Worm (Caenorhabditis elegans) whole organism, L3 larva: Measurements from ENCODE around the gene ctsa-1.1.

Source experiments
- R02D3.7 ChIP-seq: fragments of 150-350 bp; optimal IDR thresholded peaks from 2 replicates; lab custom pipeline; 2014; ENCODE audit warnings: missing biosample characterization, missing genetic modification characterization
- ZK546.5 ChIP-seq: sonication (generic microtip); optimal IDR thresholded peaks from 2 replicates; lab custom pipeline; 2017; ENCODE audit warnings: missing biosample characterization, missing genetic modification characterization
- aly-2 ChIP-seq: fragments of 150-350 bp; optimal IDR thresholded peaks from 2 replicates; lab custom pipeline; 2014; ENCODE audit warnings: missing biosample characterization, missing genetic modification characterization
- ceh-16 ChIP-seq: sonication (generic microtip); optimal IDR thresholded peaks from 2 replicates; lab custom pipeline; 2017; ENCODE audit warnings: missing biosample characterization, missing genetic modification characterization
- ceh-82 ChIP-seq: fragments of 150-350 bp; optimal IDR thresholded peaks from 2 replicates; lab custom pipeline; 2014; ENCODE audit warnings: missing biosample characterization, missing genetic modification characterization
- ceh-9 ChIP-seq: sonication (generic microtip); optimal IDR thresholded peaks from 2 replicates; lab custom pipeline; 2018; ENCODE audit warnings: missing biosample characterization, missing genetic modification characterization
- daf-12 ChIP-seq: fragments of 150-350 bp; optimal IDR thresholded peaks from 2 replicates; lab custom pipeline; 2014; ENCODE audit warnings: missing biosample characterization, missing genetic modification reagents, missing genetic modification characterization
- egl-5 ChIP-seq: fragments of 150-350 bp; optimal IDR thresholded peaks from 2 replicates; lab custom pipeline; 2017; ENCODE audit warnings: missing biosample characterization, missing genetic modification reagents, missing genetic modification characterization, inconsistent platforms
- elt-1 ChIP-seq: fragments of 150-350 bp; optimal IDR thresholded peaks from 2 replicates; lab custom pipeline; 2014; ENCODE audit warnings: missing biosample characterization, missing genetic modification characterization
- elt-3 ChIP-seq, 3 experiments: fragments of 150-350 bp in 1 of 3; sonication (generic microtip) in 2 of 3; optimal IDR thresholded peaks; 2 replicates in 2 of 3; 4 replicates in 1 of 3; lab custom pipeline; 2014 to 2017; ENCODE audit warnings: missing biosample characterization in 3 of 3, missing genetic modification characterization in 3 of 3
- eor-1 ChIP-seq, 2 experiments: fragments of 150-350 bp; optimal IDR thresholded peaks; 2 replicates each; lab custom pipeline; 2014 to 2018; ENCODE audit warnings: missing biosample characterization in 2 of 2, missing genetic modification characterization in 2 of 2
- fkh-2 ChIP-seq: fragments of 150-350 bp; optimal IDR thresholded peaks from 2 replicates; lab custom pipeline; 2014; ENCODE audit warnings: missing biosample characterization, missing genetic modification reagents, missing genetic modification characterization
- fos-1 ChIP-seq: fragments of 150-350 bp; optimal IDR thresholded peaks from 2 replicates; lab custom pipeline; 2014; ENCODE audit warnings: missing biosample characterization, missing genetic modification characterization
- hmg-11 ChIP-seq: sonication (generic microtip); optimal IDR thresholded peaks from 2 replicates; lab custom pipeline; 2016; ENCODE audit warnings: missing genetic modification characterization, missing compliant biosample characterization
- jun-1 ChIP-seq: fragments of 150-350 bp; optimal IDR thresholded peaks from 2 replicates; lab custom pipeline; 2014; ENCODE audit warnings: missing biosample characterization, missing genetic modification reagents, missing genetic modification characterization
- lin-15B ChIP-seq: fragments of 150-350 bp; optimal IDR thresholded peaks from 2 replicates; lab custom pipeline; 2014; ENCODE audit warnings: missing biosample characterization, missing genetic modification characterization
- lin-39 ChIP-seq: fragments of 150-350 bp; optimal IDR thresholded peaks from 2 replicates; lab custom pipeline; 2018; ENCODE audit warnings: missing biosample characterization, missing genetic modification reagents, missing genetic modification characterization
- lsy-12 ChIP-seq: sonication (generic microtip); optimal IDR thresholded peaks from 2 replicates; lab custom pipeline; 2016; ENCODE audit warnings: mild to moderate bottlenecking, missing genetic modification characterization, missing compliant biosample characterization
- nhr-12 ChIP-seq: fragments of 150-350 bp; optimal IDR thresholded peaks from 2 replicates; lab custom pipeline; 2014; ENCODE audit warnings: missing biosample characterization, missing genetic modification characterization
- nhr-23 ChIP-seq: fragments of 150-350 bp; optimal IDR thresholded peaks from 2 replicates; lab custom pipeline; 2014; ENCODE audit warnings: missing biosample characterization, missing genetic modification reagents, missing genetic modification characterization
- nhr-25 ChIP-seq: sonication (generic microtip); optimal IDR thresholded peaks from 2 replicates; lab custom pipeline; 2017; ENCODE audit warnings: missing biosample characterization, missing genetic modification characterization
- nhr-28 ChIP-seq: fragments of 150-350 bp; optimal IDR thresholded peaks from 2 replicates; lab custom pipeline; 2014; ENCODE audit warnings: missing biosample characterization, missing genetic modification characterization
- nhr-43 ChIP-seq: sonication (generic microtip); optimal IDR thresholded peaks from 2 replicates; lab custom pipeline; 2016; ENCODE audit warnings: mild to moderate bottlenecking, missing genetic modification characterization, missing compliant biosample characterization; ENCODE audit not compliant: poor library complexity, severe bottlenecking
- nhr-67 ChIP-seq: fragments of 150-350 bp; optimal IDR thresholded peaks from 2 replicates; lab custom pipeline; 2014; ENCODE audit warnings: missing biosample characterization, missing genetic modification characterization
- pqm-1 ChIP-seq: fragments of 150-350 bp; optimal IDR thresholded peaks from 2 replicates; lab custom pipeline; 2017; ENCODE audit warnings: missing biosample characterization, missing genetic modification characterization, inconsistent platforms
- sea-2 ChIP-seq: fragments of 150-350 bp; sonication (generic microtip); optimal IDR thresholded peaks from 4 replicates; lab custom pipeline; 2014; ENCODE audit warnings: missing biosample characterization, missing genetic modification reagents, missing genetic modification characterization
- skn-1 ChIP-seq: fragments of 150-350 bp; optimal IDR thresholded peaks from 2 replicates; lab custom pipeline; 2014; ENCODE audit warnings: missing biosample characterization, missing genetic modification characterization
- unc-39 ChIP-seq: sonication (generic microtip); optimal IDR thresholded peaks from 4 replicates; lab custom pipeline; 2017; ENCODE audit warnings: missing biosample characterization, missing genetic modification characterization
- unc-62 ChIP-seq: fragments of 150-350 bp; sonication (generic microtip); optimal IDR thresholded peaks from 4 replicates; lab custom pipeline; 2014; ENCODE audit warnings: missing biosample characterization, missing genetic modification reagents, missing genetic modification characterization
- ztf-4 ChIP-seq: fragments of 150-350 bp; optimal IDR thresholded peaks from 2 replicates; lab custom pipeline; 2014; ENCODE audit warnings: missing biosample characterization, missing genetic modification characterization

The ctsa-1.1 gene

DNA sequence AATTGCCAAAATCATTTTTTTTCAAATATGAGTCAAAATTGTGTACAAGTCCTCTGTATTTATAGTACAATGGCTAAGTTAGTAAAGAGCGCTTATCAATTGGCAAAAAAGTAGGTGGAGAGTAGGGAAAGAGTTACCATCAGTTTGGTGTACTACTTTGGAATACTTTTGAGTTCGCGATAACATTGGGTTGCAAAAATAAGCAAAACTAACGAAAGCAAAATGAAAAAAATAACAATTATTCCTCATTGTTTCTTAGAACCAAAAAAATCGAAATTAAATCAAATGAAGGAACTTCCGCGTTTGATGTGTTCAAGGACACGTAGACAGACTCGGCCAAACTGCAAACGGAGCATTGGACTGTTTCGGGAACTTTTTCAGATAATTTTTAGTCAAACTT, 19.3 kb downstream of the ctsa-1.1 start, which contains the start of gene C27D9.2:
Gene C27D9.2, minus strand, starts transcription at position 101 of the 400 bp plus-strand sequence.
- no peak for TF ChIP-seq sea-2 (GFP tag; lab: Kevin White, UChicago)
- no peak for TF ChIP-seq lin-39 (tag; lab: Kevin White, UChicago)
- TF ChIP-seq nhr-25 (tag; lab: Kevin White, UChicago) = no peak
- no peak for TF ChIP-seq nhr-43 (tag; lab: Kevin White, UChicago)
- no peak for TF ChIP-seq lin-15B (tag; lab: Kevin White, UChicago)
- TF ChIP-seq unc-62 (GFP tag; lab: Kevin White, UChicago) = no peak
- no peak for TF ChIP-seq eor-1 (tag; optimal IDR thresholded peaks at IDR 0.05; lab: Kevin White, UChicago)
- no peak for TF ChIP-seq ZK546.5 (tag; lab: Kevin White, UChicago)
- no peak for TF ChIP-seq elt-3 (tag; optimal IDR thresholded peaks at IDR 0.05; lab: Kevin White, UChicago)
- TF ChIP-seq jun-1 (tag; lab: Kevin White, UChicago) = no peak

- no peak for TF ChIP-seq ceh-82 (tag; lab: Kevin White, UChicago)
Measured at ce11 chrII:4758462-4758861, 21.0 kb downstream of the ctsa-1.1 start, which contains the start of gene F26G1.3. Gene F26G1.3 (plus strand): TSS chrII:4758762.

DNA sequence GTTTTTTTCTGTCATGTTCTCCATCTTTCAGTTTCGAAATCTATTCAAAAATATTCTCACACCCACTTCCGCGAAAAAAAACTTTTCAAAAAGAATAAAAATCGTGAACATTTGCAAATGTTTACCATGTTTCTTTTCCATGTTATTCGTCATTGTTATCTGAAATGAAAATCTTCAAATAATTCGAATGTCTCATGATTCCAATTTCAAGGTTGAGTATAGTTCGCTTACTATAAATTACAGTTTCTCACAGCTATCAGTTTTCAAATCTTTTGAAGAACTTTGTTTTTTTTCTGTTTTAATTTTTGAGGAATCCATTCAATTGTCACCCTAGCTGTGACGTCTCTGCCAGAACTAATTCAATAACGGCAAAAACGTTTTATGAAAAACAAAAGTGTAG, 22.4 kb downstream of the ctsa-1.1 start:
- TF ChIP-seq nhr-25 (tag; lab: Kevin White, UChicago) (peak; percentile 52), fos-1 (no peak), R02D3.7 (tag; lab: Kevin White, UChicago) (no peak), elt-1 (tag; lab: Kevin White, UChicago) (peak; percentile 93), pqm-1 (tag; lab: Kevin White, UChicago) (no peak), nhr-12 (no peak), nhr-67 (tag; lab: Kevin White, UChicago) (no peak), lin-39 (tag; lab: Kevin White, UChicago) (no peak), unc-39 (tag; lab: Kevin White, UChicago) (no peak), aly-2 (no peak), daf-12 (tag; lab: Kevin White, UChicago) (no peak), fkh-2 (tag; lab: Kevin White, UChicago) (no peak), lsy-12 (tag; lab: Kevin White, UChicago) (no peak)

DNA sequence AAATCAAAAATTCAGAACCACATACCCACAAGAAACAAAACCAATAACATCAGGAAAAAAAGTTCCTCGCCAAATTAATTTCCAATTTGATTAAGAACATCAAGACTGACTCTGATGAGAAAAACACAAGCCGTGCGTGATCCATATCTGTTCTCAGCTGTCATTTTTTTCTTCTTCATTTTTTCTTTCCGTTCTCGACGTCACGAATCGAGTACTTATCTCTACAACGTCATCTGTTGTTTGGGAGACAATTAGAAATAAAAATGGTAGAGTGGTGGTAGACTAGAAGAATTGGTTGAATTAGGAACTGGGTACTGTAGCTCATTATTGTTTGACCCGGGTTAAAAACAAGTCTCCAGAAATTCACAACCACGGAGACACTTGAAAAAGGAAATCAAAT, 23.6 kb downstream of the ctsa-1.1 start:
- TF ChIP-seq elt-1 (tag; lab: Kevin White, UChicago) = peak; percentile 76
- TF ChIP-seq nhr-28 (tag; lab: Kevin White, UChicago) = no peak

- TF ChIP-seq elt-1 (tag; lab: Kevin White, UChicago) (peak; percentile 20), ceh-16 (tag; lab: Kevin White, UChicago) (no peak), nhr-25 (tag; lab: Kevin White, UChicago) (peak; percentile 13)
Measured at ce11 chrII:4762574-4763285, 25.3 kb downstream of the ctsa-1.1 start, which contains the start of gene F26G1.2. Gene F26G1.2 (plus strand): TSS chrII:4763081.

DNA sequence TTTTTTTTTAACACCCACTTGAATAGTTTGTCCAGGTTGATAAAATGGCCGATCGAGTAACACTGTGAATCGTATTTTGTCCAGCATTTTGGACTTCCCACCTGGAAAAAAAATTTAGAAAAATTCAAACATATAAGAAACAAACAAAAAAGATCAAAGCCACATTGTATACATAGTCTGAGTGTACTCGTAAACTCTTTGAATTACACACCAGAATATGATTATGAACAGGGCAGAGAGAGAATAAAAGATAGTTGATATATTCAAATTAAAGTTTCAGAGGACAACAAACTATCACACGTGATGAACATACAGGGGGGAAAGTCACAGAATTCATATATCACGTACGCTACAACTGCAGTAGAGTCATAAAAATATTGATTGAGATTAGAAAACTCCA, 28.8 kb downstream of the ctsa-1.1 start, which contains the start of gene ttm-2:
Gene ttm-2, minus strand, starts transcription at position 101 of the 400 bp plus-strand sequence.
- no peak for TF ChIP-seq ZK546.5 (tag; lab: Kevin White, UChicago)
- no peak for TF ChIP-seq ztf-4 (tag; lab: Kevin White, UChicago)
- no peak for TF ChIP-seq sea-2 (GFP tag; lab: Kevin White, UChicago)
- TF ChIP-seq daf-12 (tag; lab: Kevin White, UChicago) = no peak
- no peak for TF ChIP-seq egl-5 (tag; lab: Kevin White, UChicago)
- no peak for TF ChIP-seq nhr-25 (tag; lab: Kevin White, UChicago)
- no peak for TF ChIP-seq nhr-28 (tag; lab: Kevin White, UChicago)
- TF ChIP-seq R02D3.7 (tag; lab: Kevin White, UChicago) = no peak
- TF ChIP-seq hmg-11 = no peak
- TF ChIP-seq skn-1 (tag; lab: Kevin White, UChicago) = no peak
- TF ChIP-seq ceh-9 (tag; lab: Kevin White, UChicago) = no peak
- TF ChIP-seq nhr-23 (tag; lab: Kevin White, UChicago) = no peak
- TF ChIP-seq unc-62 (GFP tag; lab: Kevin White, UChicago) = no peak
- TF ChIP-seq eor-1 (tag; optimal IDR thresholded peaks at IDR 0.05; lab: Kevin White, UChicago) = no peak
